Worm (Caenorhabditis elegans) whole organism, late embryonic: ENCODE data around the gene C05D9.7.

Source experiments
- K02D7.2 ChIP-seq: sonication (generic microtip); optimal IDR thresholded peaks from 2 replicates; lab custom pipeline; 2017; ENCODE audit warnings: mild to moderate bottlenecking, missing genetic modification characterization, missing compliant biosample characterization
- ama-1 ChIP-seq: fragments of 150-350 bp; optimal IDR thresholded peaks from 2 replicates; lab custom pipeline; 2014
- elt-2 ChIP-seq: sonication (generic microtip); optimal IDR thresholded peaks from 2 replicates; lab custom pipeline; 2016; ENCODE audit warnings: missing genetic modification reagents, missing genetic modification characterization, missing compliant biosample characterization
- elt-4 ChIP-seq: sonication (generic microtip); optimal IDR thresholded peaks from 2 replicates; lab custom pipeline; 2016; ENCODE audit warnings: missing genetic modification characterization, missing compliant biosample characterization
- hlh-30 ChIP-seq: sonication (generic microtip); optimal IDR thresholded peaks from 2 replicates; lab custom pipeline; 2017; ENCODE audit warnings: antibody characterized with exemption, missing genetic modification characterization, missing compliant biosample characterization; ENCODE audit not compliant: insufficient read depth
- nhr-232 ChIP-seq: sonication (generic microtip); optimal IDR thresholded peaks from 2 replicates; lab custom pipeline; 2016; ENCODE audit warnings: missing genetic modification characterization, missing compliant biosample characterization
- pag-3 ChIP-seq: sonication (generic microtip); optimal IDR thresholded peaks from 2 replicates; lab custom pipeline; 2016; ENCODE audit warnings: missing compliant biosample characterization, missing genetic modification characterization, borderline replicate concordance
- pha-4 ChIP-seq: fragments of 150-350 bp; optimal IDR thresholded peaks from 2 replicates; lab custom pipeline; 2018; ENCODE audit warnings: missing biosample characterization, missing genetic modification reagents, missing genetic modification characterization
- syd-9 ChIP-seq: sonication (generic microtip); optimal IDR thresholded peaks from 2 replicates; lab custom pipeline; 2016; ENCODE audit warnings: mild to moderate bottlenecking, missing genetic modification characterization, moderate library complexity, missing compliant biosample characterization
- unc-3 ChIP-seq, 2 experiments: fragments of 200-800 bp in 1 of 2; sonication (Bioruptor generic) in 1 of 2; sonication (generic microtip) in 1 of 2; conservative IDR thresholded peaks in 1 of 2; optimal IDR thresholded peaks in 1 of 2; 2 replicates each; pipeline versions ENCODE4 v1.3.6 to Lab custom; 2016 to 2022; ENCODE audit warnings: missing compliant biosample characterization in 2 of 2, missing genetic modification characterization in 2 of 2, missing genetic modification reagents in 1 of 2
- unc-86 ChIP-seq: sonication (generic microtip); optimal IDR thresholded peaks from 2 replicates; lab custom pipeline; 2016; ENCODE audit warnings: missing genetic modification characterization, missing compliant biosample characterization
- ztf-16 ChIP-seq: sonication (generic microtip); optimal IDR thresholded peaks from 2 replicates; lab custom pipeline; 2017; ENCODE audit warnings: missing genetic modification characterization, missing compliant biosample characterization

DNA sequence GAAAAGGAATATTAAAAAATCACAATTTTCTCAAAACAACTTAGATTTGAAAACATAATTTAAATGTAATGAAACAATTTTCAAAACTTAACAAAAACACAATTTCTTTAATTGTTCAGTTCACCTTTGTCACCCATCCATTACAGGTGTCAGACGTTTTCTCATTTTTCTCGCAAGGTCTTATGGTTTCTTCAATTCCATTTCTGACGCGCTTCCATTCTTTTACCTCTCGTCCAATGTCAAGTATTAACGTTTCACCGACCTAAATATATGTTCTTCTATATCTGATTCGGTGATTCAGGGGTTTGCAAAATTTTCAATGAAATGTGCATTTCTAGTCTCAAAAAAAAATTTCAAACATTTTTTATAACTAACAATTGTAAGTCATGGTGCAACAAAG lies 4.3 kb upstream of the C05D9.7 start:
- no peak for TF ChIP-seq elt-4
- TF ChIP-seq K02D7.2 (tag; lab: Kevin White, UChicago): no peak
- no peak for TF ChIP-seq elt-2 (tag; lab: Kevin White, UChicago)
- no peak for TF ChIP-seq pha-4
- no peak for TF ChIP-seq nhr-232 (tag; lab: Kevin White, UChicago)
- no peak for TF ChIP-seq pag-3 (tag; lab: Kevin White, UChicago)
- no peak for TF ChIP-seq unc-86 (tag; lab: Kevin White, UChicago)
- no peak for TF ChIP-seq syd-9
- TF ChIP-seq unc-3 (GFP tag; conservative IDR thresholded peaks at IDR 0.05; lab: Robert Waterston, UW): no peak
- TF ChIP-seq unc-3 (tag; optimal IDR thresholded peaks at IDR 0.05; lab: Kevin White, UChicago): no peak
- TF ChIP-seq hlh-30 (tag; lab: Kevin White, UChicago): no peak
- no peak for TF ChIP-seq ama-1
- no peak for TF ChIP-seq ztf-16 (tag; lab: Kevin White, UChicago)
